Worm (Caenorhabditis elegans) whole organism, L4/young adult: ENCODE measurements around the gene srw-136.

Experiments
- W03F9.2 ChIP-seq: fragments of 150-350 bp; optimal IDR thresholded peaks from 2 replicates; lab custom pipeline; 2014; ENCODE audit warnings: missing biosample characterization, missing genetic modification characterization
- him-1 ChIP-seq: sonication (generic microtip); optimal IDR thresholded peaks from 2 replicates; lab custom pipeline; 2016; ENCODE audit warnings: missing genotype, missing genetic modification reagents, missing genetic modification characterization, missing compliant biosample characterization

- no peak for TF ChIP-seq W03F9.2
- TF ChIP-seq him-1 (tag; lab: Kevin White, UChicago), result no peak
Observed at ce11 chrV:2987407-2987806, 23.0 kb downstream of the srw-136 start, which contains the start of gene srh-85.
